Worm (Caenorhabditis elegans) whole organism, young adult: ENCODE measurements around the gene F41C3.2.
"Not testable (repeated sequence)": the region's sequence is repeated elsewhere in the genome, so short reads cannot be mapped to it uniquely, and the experiment has no call there.

ENCODE experiments used
- B0336.3 ChIP-seq: fragments of 200-800 bp; sonication (Bioruptor generic); IDR thresholded peaks from 2 replicates; pipeline ENCODE4 v1.3.6; 2022; ENCODE audit warnings: missing genetic modification characterization, missing compliant biosample characterization
- C06A6.2 ChIP-seq: fragments of 200-800 bp; sonication (Bioruptor generic); conservative IDR thresholded peaks from 2 replicates; pipeline ENCODE4 v1.3.6; 2022; ENCODE audit warnings: missing genetic modification characterization, missing compliant biosample characterization
- C17E4.6 ChIP-seq: fragments of 200-800 bp; sonication (Bioruptor generic); IDR thresholded peaks from 2 replicates; pipeline ENCODE4 v1.3.6; 2022; ENCODE audit warnings: missing genetic modification reagents, missing genetic modification characterization, missing compliant biosample characterization
- D2030.7 ChIP-seq: fragments of 200-800 bp; sonication (Bioruptor generic); IDR thresholded peaks from 2 replicates; pipeline ENCODE4 v1.3.6; 2022; ENCODE audit warnings: missing genetic modification reagents, missing genetic modification characterization, missing compliant biosample characterization
- F22D6.2 ChIP-seq: sonication (generic microtip); optimal IDR thresholded peaks from 2 replicates; lab custom pipeline; 2016; ENCODE audit warnings: mild to moderate bottlenecking, missing genetic modification characterization, missing compliant biosample characterization
- F23B12.7 ChIP-seq: sonication (generic microtip); optimal IDR thresholded peaks from 2 replicates; lab custom pipeline; 2017; ENCODE audit warnings: missing genetic modification characterization, mild to moderate bottlenecking, missing compliant biosample characterization, antibody characterized with exemption, moderate library complexity; ENCODE audit not compliant: insufficient read depth
- F49E8.2 ChIP-seq: sonication (generic microtip); optimal IDR thresholded peaks from 3 replicates; lab custom pipeline; 2017; ENCODE audit warnings: missing genetic modification characterization, mild to moderate bottlenecking, missing compliant biosample characterization, antibody characterized with exemption, moderate library complexity; ENCODE audit not compliant: insufficient read depth
- F52B5.7 ChIP-seq: sonication (generic microtip); optimal IDR thresholded peaks from 2 replicates; lab custom pipeline; 2016; ENCODE audit warnings: mild to moderate bottlenecking, missing genetic modification characterization, missing compliant biosample characterization
- F55B11.4 ChIP-seq: sonication (generic microtip); optimal IDR thresholded peaks from 2 replicates; lab custom pipeline; 2016; ENCODE audit warnings: missing compliant biosample characterization, missing genetic modification characterization, borderline replicate concordance; ENCODE audit not compliant: insufficient read depth
- F57A8.1 ChIP-seq: fragments of 200-800 bp; sonication (Bioruptor generic); optimal IDR thresholded peaks from 2 replicates; lab custom pipeline; 2018; ENCODE audit warnings: mild to moderate bottlenecking, missing genetic modification characterization, moderate library complexity, missing compliant biosample characterization
- K11D2.4 ChIP-seq: fragments of 200-800 bp; sonication (Bioruptor generic); IDR thresholded peaks from 2 replicates; pipeline ENCODE4 v1.3.6; 2022; ENCODE audit warnings: missing genetic modification reagents, missing genetic modification characterization, missing compliant biosample characterization
- Y67H2A.10 ChIP-seq: fragments of 200-800 bp; sonication (Bioruptor generic); conservative IDR thresholded peaks from 2 replicates; pipeline ENCODE4 v1.3.6; 2022; ENCODE audit warnings: missing genetic modification reagents, missing genetic modification characterization, missing compliant biosample characterization
- Y79H2A.3 ChIP-seq: fragments of 200-800 bp; sonication (Bioruptor generic); conservative IDR thresholded peaks from 2 replicates; pipeline ENCODE4 v1.3.6; 2022; ENCODE audit warnings: missing genetic modification reagents, missing genetic modification characterization, missing compliant biosample characterization
- attf-3 ChIP-seq: fragments of 200-800 bp; sonication (Bioruptor generic); conservative IDR thresholded peaks from 2 replicates; pipeline ENCODE4 v1.3.6; 2022; ENCODE audit warnings: missing genetic modification reagents, missing genetic modification characterization, missing compliant biosample characterization
- attf-6 ChIP-seq: fragments of 200-800 bp; sonication (Bioruptor generic); IDR thresholded peaks from 2 replicates; pipeline ENCODE4 v1.3.6; 2022; ENCODE audit warnings: missing genetic modification reagents, missing genetic modification characterization, missing compliant biosample characterization
- bed-2 ChIP-seq: fragments of 200-800 bp; sonication (Bioruptor generic); IDR thresholded peaks from 2 replicates; pipeline ENCODE4 v1.3.6; 2022; ENCODE audit warnings: missing genetic modification reagents, missing genetic modification characterization, missing compliant biosample characterization
- cebp-1 ChIP-seq, 2 experiments: fragments of 200-800 bp in 1 of 2; sonication (Bioruptor generic) in 1 of 2; sonication (generic microtip) in 1 of 2; IDR thresholded peaks in 1 of 2; optimal IDR thresholded peaks in 1 of 2; 2 replicates each; pipeline versions ENCODE4 v1.3.6 to Lab custom; 2017 to 2022; ENCODE audit warnings: missing compliant biosample characterization in 2 of 2, missing genetic modification characterization in 2 of 2, mild to moderate bottlenecking in 1 of 2, missing genetic modification reagents in 1 of 2, moderate library complexity in 1 of 2
- ceh-100 ChIP-seq: fragments of 200-800 bp; sonication (Bioruptor generic); IDR thresholded peaks from 2 replicates; pipeline ENCODE4 v1.3.6; 2022; ENCODE audit warnings: missing genetic modification reagents, missing genetic modification characterization, missing compliant biosample characterization
- ceh-27 ChIP-seq: fragments of 200-800 bp; sonication (Bioruptor generic); optimal IDR thresholded peaks from 2 replicates; lab custom pipeline; 2018; ENCODE audit warnings: mild to moderate bottlenecking, missing genetic modification characterization, moderate library complexity, missing compliant biosample characterization
- ceh-91 ChIP-seq: fragments of 200-800 bp; sonication (Bioruptor generic); IDR thresholded peaks from 2 replicates; pipeline ENCODE4 v1.3.6; 2022; ENCODE audit warnings: missing genetic modification reagents, missing genetic modification characterization, missing compliant biosample characterization
- dpl-1 ChIP-seq: fragments of 150-350 bp; optimal IDR thresholded peaks from 2 replicates; lab custom pipeline; 2014; ENCODE audit warnings: missing biosample characterization, missing genetic modification reagents, missing genetic modification characterization
- efl-1 ChIP-seq: fragments of 150-350 bp; optimal IDR thresholded peaks from 2 replicates; lab custom pipeline; 2014; ENCODE audit warnings: missing biosample characterization, missing genetic modification reagents, missing genetic modification characterization
- egl-18 ChIP-seq: fragments of 200-800 bp; sonication (Bioruptor generic); IDR thresholded peaks from 2 replicates; pipeline ENCODE4 v1.3.6; 2022; ENCODE audit warnings: missing genetic modification reagents, missing genetic modification characterization, missing compliant biosample characterization
- ekl-4 ChIP-seq: fragments of 200-800 bp; sonication (Bioruptor generic); IDR thresholded peaks from 2 replicates; pipeline ENCODE4 v1.3.6; 2022; ENCODE audit warnings: missing genetic modification reagents, missing genetic modification characterization, missing compliant biosample characterization
- ets-4 ChIP-seq: fragments of 200-800 bp; sonication (Bioruptor generic); optimal IDR thresholded peaks from 2 replicates; lab custom pipeline; 2018; ENCODE audit warnings: mild to moderate bottlenecking, missing genetic modification characterization, missing compliant biosample characterization
- hmg-1.2 ChIP-seq: fragments of 200-800 bp; sonication (Bioruptor generic); IDR thresholded peaks from 2 replicates; pipeline ENCODE4 v1.3.6; 2022; ENCODE audit warnings: missing genetic modification reagents, missing genetic modification characterization, missing compliant biosample characterization
- hrde-1 ChIP-seq: sonication (generic microtip); optimal IDR thresholded peaks from 2 replicates; lab custom pipeline; 2016; ENCODE audit warnings: missing genetic modification characterization, mild to moderate bottlenecking, missing compliant biosample characterization, moderate library complexity, missing genotype, missing genetic modification reagents, borderline replicate concordance
- let-526 ChIP-seq: fragments of 200-800 bp; sonication (Bioruptor generic); IDR thresholded peaks from 2 replicates; pipeline ENCODE4 v1.3.6; 2022; ENCODE audit warnings: missing genetic modification reagents, missing genetic modification characterization, missing compliant biosample characterization
- lin-40 ChIP-seq: sonication (generic microtip); optimal IDR thresholded peaks from 2 replicates; lab custom pipeline; 2016; ENCODE audit warnings: missing genetic modification characterization, mild to moderate bottlenecking, missing compliant biosample characterization, missing genotype, missing genetic modification reagents
- lir-1 ChIP-seq: fragments of 200-800 bp; sonication (Bioruptor generic); conservative IDR thresholded peaks from 2 replicates; pipeline ENCODE4 v1.3.6; 2022; ENCODE audit warnings: missing genetic modification reagents, missing genetic modification characterization, missing compliant biosample characterization
- madf-10 ChIP-seq: sonication (generic microtip); optimal IDR thresholded peaks from 2 replicates; lab custom pipeline; 2016; ENCODE audit warnings: mild to moderate bottlenecking, missing genetic modification characterization, missing compliant biosample characterization
- madf-3 ChIP-seq: fragments of 200-800 bp; sonication (Bioruptor generic); IDR thresholded peaks from 2 replicates; pipeline ENCODE4 v1.3.6; 2022; ENCODE audit warnings: missing genetic modification reagents, missing genetic modification characterization, missing compliant biosample characterization
- madf-6 ChIP-seq: fragments of 200-800 bp; sonication (Bioruptor generic); IDR thresholded peaks from 2 replicates; pipeline ENCODE4 v1.3.6; 2022; ENCODE audit warnings: missing genetic modification reagents, missing genetic modification characterization, missing compliant biosample characterization
- madf-8 ChIP-seq: fragments of 200-800 bp; sonication (Bioruptor generic); conservative IDR thresholded peaks from 2 replicates; pipeline ENCODE4 v1.3.6; 2022; ENCODE audit warnings: missing genetic modification reagents, missing genetic modification characterization, missing compliant biosample characterization
- mel-28 ChIP-seq: sonication (generic microtip); optimal IDR thresholded peaks from 2 replicates; lab custom pipeline; 2016; ENCODE audit warnings: borderline replicate concordance, mild to moderate bottlenecking, missing genetic modification characterization, missing compliant biosample characterization
- nhr-179 ChIP-seq: sonication (generic microtip); optimal IDR thresholded peaks from 2 replicates; lab custom pipeline; 2016; ENCODE audit warnings: mild to moderate bottlenecking, missing genetic modification characterization, missing compliant biosample characterization
- nhr-80 ChIP-seq: sonication (generic microtip); optimal IDR thresholded peaks from 2 replicates; lab custom pipeline; 2016; ENCODE audit warnings: missing genetic modification characterization, missing compliant biosample characterization
- nhr-90 ChIP-seq: sonication (generic microtip); optimal IDR thresholded peaks from 2 replicates; lab custom pipeline; 2016; ENCODE audit warnings: missing genotype, mild to moderate bottlenecking, missing genetic modification characterization, missing compliant biosample characterization
- pbrm-1 ChIP-seq: fragments of 200-800 bp; sonication (Bioruptor generic); IDR thresholded peaks from 2 replicates; pipeline ENCODE4 v1.3.6; 2022; ENCODE audit warnings: missing genetic modification reagents, missing genetic modification characterization, missing compliant biosample characterization
- rcor-1 ChIP-seq: fragments of 200-800 bp; sonication (Bioruptor generic); IDR thresholded peaks from 2 replicates; pipeline ENCODE4 v1.3.6; 2022; ENCODE audit warnings: missing genetic modification reagents, missing genetic modification characterization, missing compliant biosample characterization
- rec-8 ChIP-seq, 2 experiments: sonication (generic microtip); optimal IDR thresholded peaks; 2 replicates each; lab custom pipeline; 2016; ENCODE audit warnings: mild to moderate bottlenecking in 2 of 2, missing genetic modification characterization in 2 of 2, missing genetic modification reagents in 2 of 2, missing genotype in 2 of 2, missing biosample characterization in 1 of 2, missing compliant biosample characterization in 1 of 2, moderate library complexity in 1 of 2
- snpc-4 ChIP-seq, 5 experiments: fragments of 150-350 bp in 1 of 5; sonication (generic microtip) in 4 of 5; optimal IDR thresholded peaks; 2 replicates each; lab custom pipeline; 2014 to 2018; ENCODE audit warnings: missing genetic modification characterization in 5 of 5, missing biosample characterization in 3 of 5, antibody characterized with exemption in 2 of 5, mild to moderate bottlenecking in 2 of 5, missing compliant biosample characterization in 2 of 5, missing genotype in 2 of 5, moderate library complexity in 2 of 5, missing genetic modification reagents in 1 of 5
- tbp1 ChIP-seq: fragments of 200-800 bp; sonication (Bioruptor generic); optimal IDR thresholded peaks from 2 replicates; lab custom pipeline; 2018; ENCODE audit warnings: mild to moderate bottlenecking, missing genetic modification characterization, missing compliant biosample characterization
- unc-130 ChIP-seq: sonication (generic microtip); optimal IDR thresholded peaks from 2 replicates; lab custom pipeline; 2016; ENCODE audit warnings: missing genetic modification reagents, missing genetic modification characterization, missing compliant biosample characterization

The F41C3.2 gene

ce11 chrII:4701482-4702119, 48.2 kb upstream of the F41C3.2 start, which contains the start of gene unc-85 (continued):
- TF ChIP-seq ceh-27 (GFP tag; lab: Kevin White, UChicago), result peak; percentile 70
- peak; percentile 86 for TF ChIP-seq hmg-1.2 (GFP tag; lab: Robert Waterston, UW)
- TF ChIP-seq C17E4.6, result peak; percentile 98
- peak; percentile 99 for TF ChIP-seq madf-6 (GFP tag; lab: Robert Waterston, UW)
- TF ChIP-seq attf-3 (GFP tag; lab: Robert Waterston, UW), result peak; percentile 84
- TF ChIP-seq hrde-1 (tag; lab: Kevin White, UChicago), result peak; percentile 11
- TF ChIP-seq B0336.3 (GFP tag; lab: Robert Waterston, UW), result peak; percentile 69
- 0 out of 2 replicates have a peak, but pooled peaks have one; percentile 52 for TF ChIP-seq egl-18
- TF ChIP-seq K11D2.4 (GFP tag; lab: Robert Waterston, UW), result peak; percentile 88
- TF ChIP-seq attf-6, result peak; percentile 77
- peak; percentile 88 for TF ChIP-seq dpl-1 (GFP tag; lab: Kevin White, UChicago)
- not testable (repeated sequence) for TF ChIP-seq snpc-4 (GFP tag; optimal IDR thresholded peaks at IDR 0.05; lab: Kevin White, UChicago)
- peak; percentile 20 to 66 (median 58) for TF ChIP-seq snpc-4 (tag; optimal IDR thresholded peaks at IDR 0.05; lab: Kevin White, UChicago)
- TF ChIP-seq C06A6.2, result peak; percentile 98
- peak; percentile 94 for TF ChIP-seq bed-2 (GFP tag; lab: Robert Waterston, UW)
- peak; percentile 45 for TF ChIP-seq F23B12.7 (tag; lab: Kevin White, UChicago)
- peak; percentile 97 for TF ChIP-seq ceh-100 (GFP tag; lab: Robert Waterston, UW)
- TF ChIP-seq rcor-1, result peak; percentile 96
- peak; percentile 87 for TF ChIP-seq F49E8.2 (tag; lab: Kevin White, UChicago)
- peak; percentile 100 for TF ChIP-seq D2030.7 (GFP tag; lab: Robert Waterston, UW)
- TF ChIP-seq Y67H2A.10 (GFP tag; lab: Robert Waterston, UW), result peak; percentile 91
- TF ChIP-seq ceh-91 (GFP tag; lab: Robert Waterston, UW), result peak; percentile 100
- peak; percentile 96 for TF ChIP-seq efl-1 (GFP tag; lab: Kevin White, UChicago)
- peak; percentile 97 for TF ChIP-seq ekl-4 (GFP tag; lab: Robert Waterston, UW)
- TF ChIP-seq unc-130 (GFP tag; lab: Kevin White, UChicago), result peak; percentile 56
- peak; percentile 97 for TF ChIP-seq madf-8 (GFP tag; lab: Robert Waterston, UW)
- TF ChIP-seq tbp1 (GFP tag; lab: Kevin White, UChicago), result peak; percentile 61
- TF ChIP-seq madf-3, result peak; percentile 95
- peak; percentile 57 for TF ChIP-seq nhr-80
- peak; percentile 86 for TF ChIP-seq lir-1
- peak; percentile 44 for TF ChIP-seq madf-10 (tag; lab: Kevin White, UChicago)
- peak; percentile 82 for TF ChIP-seq let-526 (GFP tag; lab: Robert Waterston, UW)
- peak; percentile 34 for TF ChIP-seq nhr-90 (tag; lab: Kevin White, UChicago)
- TF ChIP-seq Y79H2A.3 (GFP tag; lab: Robert Waterston, UW), result peak; percentile 89

ce11 chrII:4703011-4703410, 46.8 kb upstream of the F41C3.2 start:
- TF ChIP-seq C06A6.2, result no peak
- no peak for TF ChIP-seq ets-4 (GFP tag; lab: Kevin White, UChicago)
- TF ChIP-seq nhr-179 (tag; lab: Kevin White, UChicago), result no peak
- no peak for TF ChIP-seq F52B5.7
- no peak for TF ChIP-seq cebp-1 (GFP tag; IDR thresholded peaks at IDR 0.05; lab: Robert Waterston, UW)
- peak; percentile 58 for TF ChIP-seq cebp-1 (tag; optimal IDR thresholded peaks at IDR 0.05; lab: Kevin White, UChicago)
- TF ChIP-seq F57A8.1 (GFP tag; lab: Kevin White, UChicago), result no peak
- no peak for TF ChIP-seq K11D2.4 (GFP tag; lab: Robert Waterston, UW)
- TF ChIP-seq madf-10 (tag; lab: Kevin White, UChicago), result no peak
- TF ChIP-seq snpc-4 (GFP tag; optimal IDR thresholded peaks at IDR 0.05; lab: Kevin White, UChicago), result no peak
- no peak for TF ChIP-seq snpc-4 (tag; optimal IDR thresholded peaks at IDR 0.05; lab: Kevin White, UChicago)
- no peak for TF ChIP-seq rec-8 (tag; optimal IDR thresholded peaks at IDR 0.05; lab: Kevin White, UChicago)
- no peak for TF ChIP-seq F22D6.2
- no peak for TF ChIP-seq lin-40 (tag; lab: Kevin White, UChicago)
- TF ChIP-seq F55B11.4, result no peak
- TF ChIP-seq pbrm-1 (GFP tag; lab: Robert Waterston, UW), result no peak
- peak; percentile 77 for TF ChIP-seq rcor-1
- peak; percentile 57 for TF ChIP-seq D2030.7 (GFP tag; lab: Robert Waterston, UW)
- no peak for TF ChIP-seq mel-28
